Fruit fly (Drosophila melanogaster): ENCODE data around the gene ZIPIC.

The ZIPIC gene

DNA sequence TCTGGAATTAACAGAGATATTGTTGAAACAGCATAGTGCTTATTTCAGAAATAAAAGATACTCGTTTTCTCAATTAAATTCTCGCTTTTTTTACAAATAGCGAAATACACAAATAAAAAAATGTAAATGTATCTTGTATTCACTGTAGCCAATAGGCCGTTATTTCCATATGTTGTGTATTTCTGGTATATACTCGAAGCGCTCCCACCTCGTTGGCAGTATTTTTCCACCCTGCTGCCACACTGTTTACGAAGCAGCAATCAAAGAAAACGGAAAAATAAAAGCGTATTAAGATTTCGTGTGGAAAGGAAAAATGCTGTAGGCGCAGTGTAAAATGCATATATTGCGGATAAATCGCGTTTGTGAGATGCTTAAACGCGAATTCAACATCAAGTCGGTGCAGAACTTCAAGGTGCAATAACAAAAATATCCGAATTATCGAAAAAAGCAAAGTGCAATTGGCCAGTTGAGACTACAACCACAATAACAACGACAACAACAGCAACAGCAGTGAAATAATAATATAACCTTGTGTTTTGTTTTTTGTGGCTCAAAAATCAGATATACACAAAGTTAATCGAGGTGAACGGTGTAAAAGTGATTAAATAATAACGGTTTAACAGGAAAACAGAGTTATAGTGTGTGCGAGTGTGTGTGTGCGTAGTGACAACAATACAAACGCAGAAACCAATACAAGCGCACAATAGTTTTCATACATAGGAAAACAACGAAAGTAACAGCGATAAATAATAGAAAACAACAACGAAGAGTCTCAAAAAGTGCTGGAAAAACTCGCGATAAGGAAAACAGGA lies 21.6 kb upstream of the ZIPIC start, which contains the start of gene sima (continued):
- no peak for TF ChIP-seq dsx (GFP tag; optimal IDR thresholded peaks at IDR 0.05; ENCODE audit: poor library complexity, severe bottlenecking)
- TF ChIP-seq ss (GFP tag; optimal IDR thresholded peaks at IDR 0.05) = peak; percentile 31 to 41
- TF ChIP-seq spab (GFP tag; optimal IDR thresholded peaks at IDR 0.05) = no peak
- TF ChIP-seq CG6808 (GFP tag; optimal IDR thresholded peaks at IDR 0.05) = peak; percentile 21
- TF ChIP-seq Hr38 (GFP tag; optimal IDR thresholded peaks at IDR 0.05) = no peak
- TF ChIP-seq pdm3 (GFP tag; optimal IDR thresholded peaks at IDR 0.05) = peak; percentile 42
- no peak for TF ChIP-seq CG16779 (tag; optimal IDR thresholded peaks at IDR 0.05)
- no peak for TF ChIP-seq Eip93F (GFP tag; optimal IDR thresholded peaks at IDR 0.05)
- TF ChIP-seq eg (GFP tag; IDR thresholded peaks at IDR 0.05) = peak; percentile 36; the same call in 1 of the 3 replicates
- TF ChIP-seq vri (GFP tag; optimal IDR thresholded peaks at IDR 0.05) = peak; percentile 48
- peak; percentile 10 for TF ChIP-seq fkh (GFP tag; optimal IDR thresholded peaks at IDR 0.05)
- TF ChIP-seq CG4318 (GFP tag; optimal IDR thresholded peaks at IDR 0.05) = no peak
- TF ChIP-seq CG11902 (GFP tag; optimal IDR thresholded peaks at IDR 0.05) = no peak
- no peak for TF ChIP-seq CG8119 (GFP tag; IDR thresholded peaks at IDR 0.05)
- TF ChIP-seq Blimp-1 (GFP tag; optimal IDR thresholded peaks at IDR 0.05) = peak; percentile 1
- peak; percentile 6 for TF ChIP-seq Sox14 (GFP tag; optimal IDR thresholded peaks at IDR 0.05)
- TF ChIP-seq Hr4 (GFP tag; optimal IDR thresholded peaks at IDR 0.05) = peak; percentile 5
- peak; percentile 14 for TF ChIP-seq CG6276 (GFP tag; optimal IDR thresholded peaks at IDR 0.05)
- TF ChIP-seq Sox102F (GFP tag; optimal IDR thresholded peaks at IDR 0.05) = no peak
- peak; percentile 3 for TF ChIP-seq CG34406 (GFP tag; optimal IDR thresholded peaks at IDR 0.05)
- no peak for TF ChIP-seq CG3032 (tag; optimal IDR thresholded peaks at IDR 0.05)
- TF ChIP-seq fd59A (GFP tag; optimal IDR thresholded peaks at IDR 0.05) = no peak
- peak; percentile 2 for TF ChIP-seq achi (GFP tag; optimal IDR thresholded peaks at IDR 0.05)
- no peak for TF ChIP-seq salr (GFP tag; optimal IDR thresholded peaks at IDR 0.05)
- 0 out of 2 replicates have a peak, but pooled peaks have one; percentile 23 for TF ChIP-seq Gug (GFP tag; IDR thresholded peaks at IDR 0.05)
- TF ChIP-seq Smox (GFP tag; optimal IDR thresholded peaks at IDR 0.05) = peak; percentile 7
- TF ChIP-seq CG6854 (GFP tag; optimal IDR thresholded peaks at IDR 0.05) = peak; percentile 58
- TF ChIP-seq CG11294 (GFP tag; IDR thresholded peaks at IDR 0.05) = 0 out of 2 replicates have a peak, but pooled peaks have one; percentile 17
- peak; percentile 12 for TF ChIP-seq net (GFP tag; optimal IDR thresholded peaks at IDR 0.05)
- no peak for TF ChIP-seq CG11762 (GFP tag; optimal IDR thresholded peaks at IDR 0.05; ENCODE audit: insufficient read depth)

DNA sequence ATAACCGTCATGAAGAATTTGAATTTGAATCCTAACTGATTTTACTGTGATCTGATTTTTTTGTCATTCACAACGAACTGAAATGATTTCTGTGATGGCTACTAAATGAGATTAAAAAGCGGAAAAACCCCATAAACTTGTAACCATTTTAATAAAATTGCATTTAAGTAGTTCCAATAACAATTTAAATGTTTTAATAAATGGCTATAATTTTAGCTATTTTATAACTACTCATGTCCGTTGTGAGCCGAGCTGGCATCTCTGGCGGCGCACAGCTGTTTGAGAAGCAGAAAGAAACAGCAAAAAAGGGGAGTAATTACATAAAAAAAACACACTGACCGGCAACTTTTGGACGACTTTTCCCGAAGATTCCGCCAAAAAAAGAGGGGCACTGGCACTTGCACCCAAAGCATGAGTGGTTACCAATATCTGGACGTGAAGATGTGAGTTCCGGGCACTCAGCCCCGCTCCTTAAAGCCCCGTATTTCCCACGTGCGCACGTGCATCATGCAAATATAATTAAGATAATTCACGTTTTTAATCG lies 20.0 kb upstream of the ZIPIC start, which contains the start of the genes CG7950 and Rpp14a:
CG7950 (plus strand) TSS at position 268 of the 544 bp plus-strand sequence.
Rpp14a (plus strand) TSS at position 268 of the 544 bp plus-strand sequence.
- peak; percentile 80 for TF ChIP-seq topi (GFP tag; optimal IDR thresholded peaks at IDR 0.05)
- TF ChIP-seq CG3919 (GFP tag; optimal IDR thresholded peaks at IDR 0.05) = peak; percentile 85
- peak; percentile 67 for TF ChIP-seq CG7368 (GFP tag; optimal IDR thresholded peaks at IDR 0.05)
- no peak for TF ChIP-seq spab (GFP tag; optimal IDR thresholded peaks at IDR 0.05)
- TF ChIP-seq Blimp-1 (GFP tag; optimal IDR thresholded peaks at IDR 0.05) = peak; percentile 34
- TF ChIP-seq Lpt (GFP tag; optimal IDR thresholded peaks at IDR 0.05) = peak; percentile 81
- TF ChIP-seq cyc (GFP tag; optimal IDR thresholded peaks at IDR 0.05) = peak; percentile 85
- peak; percentile 91 for TF ChIP-seq Sox14 (GFP tag; optimal IDR thresholded peaks at IDR 0.05)
- peak; percentile 71 for TF ChIP-seq dsx (GFP tag; optimal IDR thresholded peaks at IDR 0.05; ENCODE audit: poor library complexity, severe bottlenecking)
- peak; percentile 80 for TF ChIP-seq CG32006 (GFP tag; optimal IDR thresholded peaks at IDR 0.05)
- peak; percentile 62 for TF ChIP-seq CG11902 (GFP tag; optimal IDR thresholded peaks at IDR 0.05)
- TF ChIP-seq Met (GFP tag; optimal IDR thresholded peaks at IDR 0.05) = peak; percentile 83
- no peak for TF ChIP-seq CG4318 (GFP tag; optimal IDR thresholded peaks at IDR 0.05)
- peak; percentile 28 for TF ChIP-seq CG11762 (GFP tag; optimal IDR thresholded peaks at IDR 0.05; ENCODE audit: insufficient read depth)
- peak; percentile 75 for TF ChIP-seq CG15336 (GFP tag; IDR thresholded peaks at IDR 0.05)
- TF ChIP-seq lz (GFP tag; optimal IDR thresholded peaks at IDR 0.05) = peak; percentile 90
- TF ChIP-seq Sox102F (GFP tag; optimal IDR thresholded peaks at IDR 0.05) = peak; percentile 84
- peak; percentile 69 for TF ChIP-seq dac (GFP tag; optimal IDR thresholded peaks at IDR 0.05)
- peak; percentile 66 to 71 for TF ChIP-seq salr (GFP tag; optimal IDR thresholded peaks at IDR 0.05)
- TF ChIP-seq CG10669 (GFP tag; optimal IDR thresholded peaks at IDR 0.05) = peak; percentile 76
- peak; percentile 78 for TF ChIP-seq CG8632 (GFP tag; optimal IDR thresholded peaks at IDR 0.05)
- TF ChIP-seq Sox15 (GFP tag; optimal IDR thresholded peaks at IDR 0.05) = peak; percentile 63
- peak; percentile 53 for TF ChIP-seq fd59A (GFP tag; optimal IDR thresholded peaks at IDR 0.05)
- peak; percentile 87 for TF ChIP-seq acj6 (GFP tag; optimal IDR thresholded peaks at IDR 0.05)
- TF ChIP-seq CG6792 (GFP tag; optimal IDR thresholded peaks at IDR 0.05) = peak; percentile 79
- peak; percentile 90 for TF ChIP-seq Hr39 (GFP tag; optimal IDR thresholded peaks at IDR 0.05)
- TF ChIP-seq ss (GFP tag; optimal IDR thresholded peaks at IDR 0.05) = peak in 1 of 2 experiments; percentile 30
- peak; percentile 73 for TF ChIP-seq CG11294 (GFP tag; IDR thresholded peaks at IDR 0.05)

All from whole organism, prepupa.